Worm (Caenorhabditis elegans): ENCODE measurements around the gene F56D2.8.

ce11 chrIII:5599958-5600357, 17.3 kb upstream of the F56D2.8 start, which contains the start of gene wdr-37:
- TF ChIP-seq him-1 (tag; optimal IDR thresholded peaks at IDR 0.05) (no peak), W03F9.2 (tag; optimal IDR thresholded peaks at IDR 0.05) (no peak), dao-5 (tag; optimal IDR thresholded peaks at IDR 0.05) (no peak)
